Worm (Caenorhabditis elegans) whole organism, dauer: ENCODE data around the gene clec-264.

Experiments
- unc-62 ChIP-seq: sonication (generic microtip); optimal IDR thresholded peaks from 2 replicates; lab custom pipeline; 2017; ENCODE audit warnings: missing biosample characterization, missing genetic modification reagents, missing genetic modification characterization

The clec-264 gene

ce11 chrV:20841484-20841883 lies 9.0 kb downstream of the clec-264 start:
- no peak for TF ChIP-seq unc-62 (GFP tag; lab: Kevin White, UChicago)

- no peak for TF ChIP-seq unc-62 (GFP tag; lab: Kevin White, UChicago)
Observed at ce11 chrV:20838565-20838964, 11.9 kb downstream of the clec-264 start, which contains the start of gene exos-7. Gene exos-7, plus strand, starts transcription at chrV:20838865.

- no peak for TF ChIP-seq unc-62 (GFP tag; lab: Kevin White, UChicago)
Observed at ce11 chrV:20837765-20838164, 12.7 kb downstream of the clec-264 start, which contains the start of gene mrps-12. Gene mrps-12, plus strand, starts transcription at chrV:20838080.

ce11 chrV:20832554-20832963 lies 17.9 kb downstream of the clec-264 start:
- TF ChIP-seq unc-62 (GFP tag; lab: Kevin White, UChicago): no peak

- no peak for TF ChIP-seq unc-62 (GFP tag; lab: Kevin White, UChicago)
Observed at ce11 chrV:20831867-20832266, 18.6 kb downstream of the clec-264 start.

- no peak for TF ChIP-seq unc-62 (GFP tag; lab: Kevin White, UChicago)
Observed at ce11 chrV:20830409-20830808, 20.1 kb downstream of the clec-264 start.

- no peak for TF ChIP-seq unc-62 (GFP tag; lab: Kevin White, UChicago)
Observed at ce11 chrV:20829511-20829910, 21.0 kb downstream of the clec-264 start, which contains the start of gene num-1. Gene num-1, plus strand, starts transcription at chrV:20829811.

ce11 chrV:20828820-20829219 lies 21.7 kb downstream of the clec-264 start, which contains the start of gene sbt-1:
Gene sbt-1, minus strand, starts transcription at chrV:20828881.
- TF ChIP-seq unc-62 (GFP tag; lab: Kevin White, UChicago): no peak

- TF ChIP-seq unc-62 (GFP tag; lab: Kevin White, UChicago): no peak
Observed at ce11 chrV:20826618-20827017, 23.9 kb downstream of the clec-264 start.

ce11 chrV:20824962-20825609 lies 25.4 kb downstream of the clec-264 start, which contains the start of the genes gcy-22 and grl-14:
Gene gcy-22, minus strand, starts transcription at chrV:20825062.
Gene grl-14, plus strand, starts transcription at chrV:20825559.
- TF ChIP-seq unc-62 (GFP tag; lab: Kevin White, UChicago): no peak

ce11 chrV:20820033-20820432 lies 30.5 kb downstream of the clec-264 start, which contains the start of gene T03D8.6:
Gene T03D8.6, minus strand, starts transcription at chrV:20820330.
- no peak for TF ChIP-seq unc-62 (GFP tag; lab: Kevin White, UChicago)

- no peak for TF ChIP-seq unc-62 (GFP tag; lab: Kevin White, UChicago)
Observed at ce11 chrV:20815842-20816241, 34.7 kb downstream of the clec-264 start, which contains the start of gene sshk-1. Gene sshk-1, plus strand, starts transcription at chrV:20816142.

- TF ChIP-seq unc-62 (GFP tag; lab: Kevin White, UChicago): no peak
Observed at ce11 chrV:20814424-20814823, 36.1 kb downstream of the clec-264 start, which contains the start of gene Y44A6D.7. Gene Y44A6D.7, plus strand, starts transcription at chrV:20814724.

ce11 chrV:20813646-20814045 lies 36.9 kb downstream of the clec-264 start:
- TF ChIP-seq unc-62 (GFP tag; lab: Kevin White, UChicago): no peak

ce11 chrV:20807038-20807437 lies 43.5 kb downstream of the clec-264 start, which contains the start of gene Y44A6D.6:
Gene Y44A6D.6, plus strand, starts transcription at chrV:20807338.
- TF ChIP-seq unc-62 (GFP tag; lab: Kevin White, UChicago): no peak

ce11 chrV:20802906-20803305 lies 47.6 kb downstream of the clec-264 start, which contains the start of gene Y44A6D.5:
Gene Y44A6D.5, minus strand, starts transcription at chrV:20803006.
- no peak for TF ChIP-seq unc-62 (GFP tag; lab: Kevin White, UChicago)

ce11 chrV:20797918-20798317 lies 52.6 kb downstream of the clec-264 start, which contains the start of gene sdf-9:
Gene sdf-9, plus strand, starts transcription at chrV:20798218.
- no peak for TF ChIP-seq unc-62 (GFP tag; lab: Kevin White, UChicago)
